Worm (Caenorhabditis elegans) whole organism, L2 larva: ENCODE results near the gene nduv-2.

ENCODE experiments used
- C34F6.9 ChIP-seq: fragments of 150-350 bp; optimal IDR thresholded peaks from 2 replicates; lab custom pipeline; 2014; ENCODE audit warnings: missing biosample characterization, missing genetic modification characterization
- F13H6.1 ChIP-seq: sonication (generic microtip); optimal IDR thresholded peaks from 2 replicates; lab custom pipeline; 2016; ENCODE audit warnings: missing genetic modification characterization, missing compliant biosample characterization
- ZK546.5 ChIP-seq: sonication (generic microtip); optimal IDR thresholded peaks from 2 replicates; lab custom pipeline; 2017; ENCODE audit warnings: missing biosample characterization, missing genetic modification characterization
- alr-1 ChIP-seq: fragments of 150-350 bp; optimal IDR thresholded peaks from 2 replicates; lab custom pipeline; 2014; ENCODE audit warnings: missing biosample characterization, missing genetic modification characterization
- aly-2 ChIP-seq: fragments of 150-350 bp; optimal IDR thresholded peaks from 2 replicates; lab custom pipeline; 2014; ENCODE audit warnings: missing biosample characterization, missing genetic modification characterization
- ama-1 ChIP-seq: fragments of 150-350 bp; optimal IDR thresholded peaks from 2 replicates; lab custom pipeline; 2018; ENCODE audit warnings: inconsistent platforms
- blmp-1 ChIP-seq: sonication (generic microtip); optimal IDR thresholded peaks from 2 replicates; lab custom pipeline; 2017; ENCODE audit warnings: missing genetic modification characterization, mild to moderate bottlenecking, missing compliant biosample characterization, antibody characterized with exemption, moderate library complexity; ENCODE audit not compliant: insufficient read depth
- crh-2 ChIP-seq: sonication (generic microtip); optimal IDR thresholded peaks from 2 replicates; lab custom pipeline; 2017; ENCODE audit warnings: missing biosample characterization, missing genetic modification characterization
- dmd-4 ChIP-seq: sonication (generic microtip); optimal IDR thresholded peaks from 2 replicates; lab custom pipeline; 2017; ENCODE audit warnings: missing biosample characterization, missing genetic modification characterization
- egl-27 ChIP-seq: sonication (generic microtip); optimal IDR thresholded peaks from 3 replicates; lab custom pipeline; 2017; ENCODE audit warnings: missing biosample characterization, missing genetic modification reagents, missing genetic modification characterization
- elt-1 ChIP-seq: fragments of 150-350 bp; optimal IDR thresholded peaks from 2 replicates; lab custom pipeline; 2014; ENCODE audit warnings: missing biosample characterization, missing genetic modification characterization
- elt-3 ChIP-seq: sonication (generic microtip); optimal IDR thresholded peaks from 2 replicates; lab custom pipeline; 2017; ENCODE audit warnings: missing biosample characterization, missing genetic modification characterization
- fos-1 ChIP-seq: fragments of 150-350 bp; optimal IDR thresholded peaks from 2 replicates; lab custom pipeline; 2014; ENCODE audit warnings: missing biosample characterization, missing genetic modification characterization
- gmeb-1 ChIP-seq: fragments of 150-350 bp; optimal IDR thresholded peaks from 2 replicates; lab custom pipeline; 2014; ENCODE audit warnings: missing biosample characterization, missing genetic modification characterization
- lin-13 ChIP-seq: fragments of 150-350 bp; optimal IDR thresholded peaks from 2 replicates; lab custom pipeline; 2014; ENCODE audit warnings: missing biosample characterization, missing genetic modification reagents, missing genetic modification characterization
- lin-39 ChIP-seq: fragments of 150-350 bp; optimal IDR thresholded peaks from 2 replicates; lab custom pipeline; 2014; ENCODE audit warnings: missing biosample characterization, missing genetic modification reagents, missing genetic modification characterization
- lsy-2 ChIP-seq, 2 experiments: fragments of 150-350 bp in 1 of 2; sonication (generic microtip) in 1 of 2; optimal IDR thresholded peaks; 2 replicates each; lab custom pipeline; 2014 to 2017; ENCODE audit warnings: missing biosample characterization in 2 of 2, missing genetic modification characterization in 2 of 2
- mab-5 ChIP-seq: fragments of 150-350 bp; optimal IDR thresholded peaks from 2 replicates; lab custom pipeline; 2014; ENCODE audit warnings: missing biosample characterization, missing genetic modification characterization
- mbf-1 ChIP-seq: sonication (generic microtip); optimal IDR thresholded peaks from 2 replicates; lab custom pipeline; 2017; ENCODE audit warnings: missing biosample characterization, missing genetic modification characterization
- nhr-12 ChIP-seq: fragments of 150-350 bp; optimal IDR thresholded peaks from 2 replicates; lab custom pipeline; 2014; ENCODE audit warnings: missing biosample characterization, missing genetic modification characterization
- nhr-129 ChIP-seq: fragments of 150-350 bp; optimal IDR thresholded peaks from 2 replicates; lab custom pipeline; 2014; ENCODE audit warnings: missing biosample characterization, missing genetic modification characterization
- nhr-23 ChIP-seq: fragments of 150-350 bp; optimal IDR thresholded peaks from 2 replicates; lab custom pipeline; 2014; ENCODE audit warnings: missing biosample characterization, missing genetic modification reagents, missing genetic modification characterization
- nhr-237 ChIP-seq: fragments of 150-350 bp; optimal IDR thresholded peaks from 2 replicates; lab custom pipeline; 2014; ENCODE audit warnings: missing biosample characterization, missing genetic modification characterization
- nhr-25 ChIP-seq: fragments of 150-350 bp; sonication (generic microtip); optimal IDR thresholded peaks from 3 replicates; lab custom pipeline; 2014; ENCODE audit warnings: missing biosample characterization, missing genetic modification characterization
- nhr-77 ChIP-seq: fragments of 150-350 bp; optimal IDR thresholded peaks from 2 replicates; lab custom pipeline; 2014; ENCODE audit warnings: missing biosample characterization, missing genetic modification characterization
- peb-1 ChIP-seq: fragments of 150-350 bp; optimal IDR thresholded peaks from 2 replicates; lab custom pipeline; 2014; ENCODE audit warnings: missing biosample characterization, missing genetic modification characterization
- sem-4 ChIP-seq: fragments of 150-350 bp; optimal IDR thresholded peaks from 2 replicates; lab custom pipeline; 2014; ENCODE audit warnings: missing biosample characterization, missing genetic modification reagents, missing genetic modification characterization
- skn-1 ChIP-seq: sonication (generic microtip); optimal IDR thresholded peaks from 2 replicates; lab custom pipeline; 2017; ENCODE audit warnings: missing biosample characterization, missing genetic modification characterization
- sma-3 ChIP-seq: sonication (generic microtip); optimal IDR thresholded peaks from 2 replicates; lab custom pipeline; 2016; ENCODE audit warnings: missing genetic modification reagents, missing genetic modification characterization, missing compliant biosample characterization
- sma-9 ChIP-seq, 2 experiments: fragments of 150-350 bp in 1 of 2; sonication (generic microtip) in 1 of 2; optimal IDR thresholded peaks; 2 replicates each; lab custom pipeline; 2014 to 2016; ENCODE audit warnings: missing genetic modification characterization in 2 of 2, mild to moderate bottlenecking in 1 of 2, missing biosample characterization in 1 of 2, missing compliant biosample characterization in 1 of 2, missing genetic modification reagents in 1 of 2, moderate library complexity in 1 of 2
- unc-39 ChIP-seq: fragments of 150-350 bp; optimal IDR thresholded peaks from 2 replicates; lab custom pipeline; 2014; ENCODE audit warnings: missing biosample characterization, missing genetic modification characterization
- unc-55 ChIP-seq: fragments of 150-350 bp; sonication (generic microtip); optimal IDR thresholded peaks from 3 replicates; lab custom pipeline; 2014; ENCODE audit warnings: missing biosample characterization, missing genetic modification reagents, missing genetic modification characterization
- unc-62 ChIP-seq: fragments of 150-350 bp; optimal IDR thresholded peaks from 2 replicates; lab custom pipeline; 2014; ENCODE audit warnings: missing biosample characterization, missing genetic modification reagents, missing genetic modification characterization
- zag-1 ChIP-seq: fragments of 150-350 bp; optimal IDR thresholded peaks from 2 replicates; lab custom pipeline; 2014; ENCODE audit warnings: missing biosample characterization, missing genetic modification characterization
- ztf-11 ChIP-seq: sonication (generic microtip); optimal IDR thresholded peaks from 2 replicates; lab custom pipeline; 2017; ENCODE audit warnings: missing biosample characterization, missing genetic modification characterization

nduv-2 gene

DNA sequence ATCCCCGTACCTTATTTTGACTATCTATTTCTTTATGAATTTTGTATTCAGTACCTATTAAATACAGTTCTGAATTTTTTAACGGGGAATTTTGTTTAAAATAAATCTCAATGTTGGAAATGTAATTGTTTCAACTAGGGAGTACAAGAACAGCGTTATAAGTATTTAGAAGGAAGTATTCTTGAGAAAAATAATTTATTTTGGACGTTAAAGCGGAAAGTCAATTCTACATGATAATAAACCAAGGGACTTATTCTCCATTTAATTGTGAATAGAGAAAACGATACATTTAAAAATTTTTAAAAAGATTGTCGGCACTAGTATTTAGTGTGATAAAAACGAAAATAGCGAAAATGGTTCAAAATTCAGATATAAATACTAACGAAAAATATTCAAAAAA lies 43.8 kb upstream of the nduv-2 start:
- TF ChIP-seq nhr-12 (tag; lab: Kevin White, UChicago) (no peak), ZK546.5 (tag; lab: Kevin White, UChicago) (no peak), unc-39 (no peak), nhr-77 (tag; lab: Kevin White, UChicago) (no peak), lin-13 (GFP tag; lab: Kevin White, UChicago) (no peak), C34F6.9 (tag; lab: Kevin White, UChicago) (no peak), sem-4 (tag; lab: Kevin White, UChicago) (no peak), alr-1 (tag; lab: Kevin White, UChicago) (no peak), nhr-23 (tag; lab: Kevin White, UChicago) (no peak), sma-3 (GFP tag; lab: Kevin White, UChicago) (no peak), F13H6.1 (no peak), ztf-11 (tag; lab: Kevin White, UChicago) (no peak), peb-1 (tag; lab: Kevin White, UChicago) (no peak)

DNA sequence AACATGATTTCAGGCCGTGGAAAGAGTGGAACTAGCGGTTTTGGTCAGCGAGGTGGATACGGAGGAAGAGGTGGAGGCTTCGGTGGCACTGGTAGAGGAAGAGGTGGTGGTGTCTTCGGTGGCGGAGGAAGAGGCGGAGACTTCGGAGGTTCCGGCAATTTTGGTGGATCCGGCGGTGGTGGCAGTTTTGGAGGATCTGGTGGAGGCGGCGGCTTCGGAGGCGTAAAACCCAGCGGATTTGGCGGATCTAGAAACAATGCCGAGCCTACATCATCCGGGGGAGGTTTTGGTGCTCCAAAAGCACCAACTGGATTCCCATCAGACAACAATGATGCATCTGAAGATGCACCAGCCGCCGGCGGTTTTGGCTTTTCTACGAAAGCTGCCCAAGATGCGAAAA lies 43.0 kb upstream of the nduv-2 start:
- no peak for TF ChIP-seq mab-5 (tag; lab: Kevin White, UChicago)
- no peak for TF ChIP-seq alr-1 (tag; lab: Kevin White, UChicago)
- TF ChIP-seq gmeb-1 (tag; lab: Kevin White, UChicago) = no peak
- TF ChIP-seq, all 48 proteins: peak for 0

DNA sequence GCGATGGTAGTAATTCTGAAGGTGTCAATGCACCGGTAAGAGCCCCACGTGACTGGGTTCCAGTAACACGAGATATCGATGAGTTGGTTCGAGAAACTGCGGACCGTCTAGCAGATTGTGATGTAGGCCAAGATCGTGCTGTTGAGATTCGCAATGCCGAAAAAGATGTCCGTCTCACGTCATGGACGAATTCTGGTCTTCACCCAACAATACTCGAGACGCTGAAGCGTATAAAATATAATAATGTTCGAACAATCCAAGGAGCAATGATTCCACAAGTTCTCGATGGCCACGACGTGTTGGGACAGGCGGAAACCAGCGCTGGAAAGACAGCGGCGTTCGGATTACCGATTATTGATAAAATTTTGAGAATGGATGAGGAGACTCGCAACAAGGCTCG lies 41.1 kb upstream of the nduv-2 start:
- no peak for TF ChIP-seq unc-62 (GFP tag; lab: Kevin White, UChicago)
- no peak for TF ChIP-seq elt-3 (tag; lab: Kevin White, UChicago)
- no peak for TF ChIP-seq dmd-4 (tag; lab: Kevin White, UChicago)
- TF ChIP-seq zag-1 (tag; lab: Kevin White, UChicago) = no peak

- no peak for TF ChIP-seq elt-3 (tag; lab: Kevin White, UChicago)
- peak; percentile 40 for TF ChIP-seq fos-1 (tag; lab: Kevin White, UChicago)
Measured at ce11 chrV:13665089-13665488, 39.7 kb upstream of the nduv-2 start, which contains the start of gene rde-12. Gene rde-12, plus strand, starts transcription at chrV:13665389.

ce11 chrV:13664340-13664916 lies 39.1 kb upstream of the nduv-2 start:
- TF ChIP-seq skn-1 (tag; lab: Kevin White, UChicago) (no peak), nhr-23 (tag; lab: Kevin White, UChicago) (no peak), gmeb-1 (tag; lab: Kevin White, UChicago) (peak; percentile 35), sem-4 (tag; lab: Kevin White, UChicago) (peak; percentile 10), lsy-2 (tag; optimal IDR thresholded peaks at IDR 0.05; lab: Kevin White, UChicago) (peak in 1 of 2 experiments; percentile 48), nhr-25 (tag; lab: Kevin White, UChicago) (peak; percentile 7), nhr-129 (tag; lab: Kevin White, UChicago) (peak; percentile 10), egl-27 (tag; lab: Kevin White, UChicago) (no peak), C34F6.9 (tag; lab: Kevin White, UChicago) (peak; percentile 26), unc-55 (GFP tag; lab: Kevin White, UChicago) (peak; percentile 62), crh-2 (tag; lab: Kevin White, UChicago) (peak; percentile 22), fos-1 (tag; lab: Kevin White, UChicago) (peak; percentile 36), sma-9 (GFP tag; optimal IDR thresholded peaks at IDR 0.05; lab: Kevin White, UChicago) (peak; percentile 1), sma-9 (tag; optimal IDR thresholded peaks at IDR 0.05; lab: Kevin White, UChicago) (no peak), ama-1 (lab: Kevin White, UChicago) (peak; percentile 27), sma-3 (GFP tag; lab: Kevin White, UChicago) (peak; percentile 22), mbf-1 (tag; lab: Kevin White, UChicago) (no peak)
- TF ChIP-seq, all 48 proteins: peak for 12

DNA sequence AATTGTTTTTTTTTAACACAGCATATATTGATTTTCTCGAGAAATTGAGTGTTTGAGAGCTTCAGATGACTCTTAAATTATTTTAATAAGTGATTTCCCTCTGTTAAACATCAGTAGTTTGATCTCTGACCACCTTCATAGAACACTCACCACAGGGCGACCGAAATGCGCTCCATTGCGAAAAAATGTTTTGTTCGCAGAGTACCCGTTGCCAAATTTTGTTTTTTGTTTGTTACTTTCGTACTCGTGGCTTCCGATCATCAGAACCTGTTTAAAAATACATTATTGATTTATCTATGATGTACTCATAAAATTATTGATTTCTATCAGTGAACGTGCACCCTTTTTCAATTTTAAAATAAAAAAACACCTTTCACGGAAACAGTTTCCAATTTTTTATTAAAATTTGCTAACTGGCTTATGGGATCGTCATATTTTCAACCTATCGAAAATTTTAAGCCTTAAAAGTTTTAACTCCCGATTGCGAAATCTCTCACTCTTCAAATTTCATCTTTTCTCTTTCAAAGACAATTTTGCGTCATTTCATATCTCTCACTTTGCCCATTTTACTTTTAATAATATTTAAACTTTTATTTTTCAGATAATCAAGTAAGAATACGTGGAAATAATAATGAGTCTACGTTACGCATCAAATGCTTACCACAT lies 35.4 kb upstream of the nduv-2 start, which contains the start of gene letm-1:
Gene letm-1, plus strand, starts transcription at position 598 of the 666 bp plus-strand sequence.
- TF ChIP-seq nhr-129 (tag; lab: Kevin White, UChicago) = peak; percentile 9
- no peak for TF ChIP-seq gmeb-1 (tag; lab: Kevin White, UChicago)
- no peak for TF ChIP-seq ZK546.5 (tag; lab: Kevin White, UChicago)
- no peak for TF ChIP-seq lin-39
- no peak for TF ChIP-seq aly-2
- no peak for TF ChIP-seq nhr-237 (tag; lab: Kevin White, UChicago)
- TF ChIP-seq crh-2 (tag; lab: Kevin White, UChicago) = peak; percentile 58
- peak in 1 of 2 experiments; percentile 21 for TF ChIP-seq lsy-2 (tag; optimal IDR thresholded peaks at IDR 0.05; lab: Kevin White, UChicago)
- TF ChIP-seq alr-1 (tag; lab: Kevin White, UChicago) = no peak
- TF ChIP-seq fos-1 (tag; lab: Kevin White, UChicago) = peak; percentile 32
- TF ChIP-seq mbf-1 (tag; lab: Kevin White, UChicago) = no peak
- TF ChIP-seq elt-1 = no peak
- TF ChIP-seq blmp-1 = no peak
- TF ChIP-seq C34F6.9 (tag; lab: Kevin White, UChicago) = peak; percentile 24
- no peak for TF ChIP-seq dmd-4 (tag; lab: Kevin White, UChicago)
